Worm (Caenorhabditis elegans): ENCODE data around the gene orc-4.

DNA sequence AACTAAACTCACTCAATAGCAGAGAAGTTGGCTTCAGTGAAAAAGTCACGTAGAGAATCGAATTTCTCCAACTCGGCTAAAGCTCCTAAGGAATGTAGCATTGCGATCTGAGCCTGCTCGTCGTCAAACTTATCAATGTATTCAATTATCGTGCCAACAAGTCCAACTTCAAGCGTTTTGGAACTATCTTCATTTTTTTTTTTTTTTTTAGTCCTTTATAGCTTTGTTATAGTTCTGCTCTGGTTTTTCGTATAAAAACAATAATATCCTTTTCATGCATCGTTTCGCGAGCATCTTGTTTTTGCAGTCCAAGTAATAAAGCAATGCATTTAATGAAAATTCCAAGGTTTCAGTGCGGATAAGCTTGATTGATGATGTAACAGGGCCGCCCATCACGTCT lies 43.1 kb downstream of the orc-4 start, which contains the start of gene Y39A1A.31:
- TF ChIP-seq ets-7 (tag; optimal IDR thresholded peaks at IDR 0.05), result no peak
- TF ChIP-seq ceh-13 (GFP tag; optimal IDR thresholded peaks at IDR 0.05), result no peak

Data from whole organism, early embryonic.